Worm (Caenorhabditis elegans) whole organism, dauer: ENCODE data around the gene vav-1.

Source experiments
- unc-62 ChIP-seq: sonication (generic microtip); optimal IDR thresholded peaks from 2 replicates; lab custom pipeline; 2017; ENCODE audit warnings: missing biosample characterization, missing genetic modification reagents, missing genetic modification characterization

Gene vav-1

ce11 chrX:9232037-9232436 lies at the start of gene vav-1:
Gene vav-1, minus strand, starts transcription at chrX:9232137.
- no peak for TF ChIP-seq unc-62 (GFP tag; lab: Kevin White, UChicago)

DNA sequence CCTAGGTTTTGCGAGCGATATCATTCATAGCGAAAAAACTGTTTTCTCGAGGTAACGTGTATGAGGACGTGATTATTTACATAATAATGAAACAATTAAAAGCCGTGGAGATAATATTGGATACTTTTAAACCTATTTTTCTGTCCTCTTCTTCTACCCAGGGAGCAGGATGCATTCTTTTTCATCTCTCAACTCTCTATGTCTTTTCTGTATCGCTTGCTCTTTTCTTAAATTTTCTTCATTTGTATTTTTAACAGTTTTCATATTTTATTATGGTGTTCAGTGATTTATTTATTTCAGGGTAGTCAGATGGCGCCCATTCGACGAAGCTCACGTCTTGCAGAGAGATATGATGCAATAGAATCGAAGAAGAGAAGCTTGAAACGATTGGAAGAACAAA lies 46.7 kb upstream of the vav-1 start, which contains the start of gene B0416.4:
B0416.4 (plus strand) TSS at position 301 of the 400 bp plus-strand sequence.
- no peak for TF ChIP-seq unc-62 (GFP tag; lab: Kevin White, UChicago)

- no peak for TF ChIP-seq unc-62 (GFP tag; lab: Kevin White, UChicago)
Measured at ce11 chrX:9274574-9274973, 42.6 kb upstream of the vav-1 start, which contains the start of gene B0416.10. Gene B0416.10, minus strand, starts transcription at chrX:9274674.

- TF ChIP-seq unc-62 (GFP tag; lab: Kevin White, UChicago): no peak
Measured at ce11 chrX:9271886-9272285, 39.9 kb upstream of the vav-1 start.

ce11 chrX:9270753-9271152 lies 38.8 kb upstream of the vav-1 start, which contains the start of gene B0416.5:
Gene B0416.5, minus strand, starts transcription at chrX:9270853.
- TF ChIP-seq unc-62 (GFP tag; lab: Kevin White, UChicago): no peak

- no peak for TF ChIP-seq unc-62 (GFP tag; lab: Kevin White, UChicago)
Measured at ce11 chrX:9268373-9268772, 36.4 kb upstream of the vav-1 start.

DNA sequence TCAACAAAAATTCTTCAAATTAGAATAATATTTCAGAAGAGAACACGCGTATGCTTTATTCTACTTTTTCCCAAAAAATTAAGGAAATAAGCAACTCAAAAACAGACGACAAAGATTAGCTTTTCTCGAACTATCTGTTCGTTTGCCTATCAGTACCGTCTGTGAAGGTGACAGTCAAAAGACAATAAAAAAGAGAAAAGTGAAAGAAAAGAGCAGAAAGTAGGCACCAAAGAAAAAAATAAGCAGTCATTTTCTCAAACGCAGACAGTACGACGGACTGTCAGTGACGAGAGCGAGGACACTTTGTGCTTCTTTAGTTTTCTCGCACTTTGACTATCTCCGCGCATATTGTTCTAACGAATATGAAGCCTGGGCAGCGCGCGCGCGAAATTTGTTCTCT lies 34.6 kb upstream of the vav-1 start:
- no peak for TF ChIP-seq unc-62 (GFP tag; lab: Kevin White, UChicago)

ce11 chrX:9264636-9265035 lies 32.7 kb upstream of the vav-1 start:
- no peak for TF ChIP-seq unc-62 (GFP tag; lab: Kevin White, UChicago)

DNA sequence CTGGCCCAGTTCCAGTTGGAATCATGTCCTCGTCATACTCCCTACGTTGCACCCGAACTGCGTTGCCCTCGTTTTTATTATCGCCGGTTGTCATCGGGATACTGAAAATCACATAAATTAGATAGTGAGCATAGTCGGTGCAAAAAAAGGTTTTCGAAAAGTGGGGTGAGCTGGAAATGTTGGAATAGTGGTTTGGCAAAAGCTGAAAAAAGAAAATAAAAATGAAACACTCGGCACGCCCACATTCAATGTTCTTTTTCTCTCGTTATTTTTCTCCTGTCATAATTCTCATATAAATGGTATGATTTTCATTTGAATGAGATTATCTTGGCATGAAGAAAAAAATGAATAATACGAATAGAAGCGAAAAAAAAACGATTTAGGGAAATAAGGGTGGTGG lies 32.3 kb upstream of the vav-1 start, which contains the start of gene F18G5.6:
F18G5.6 (minus strand) TSS at position 101 of the 400 bp plus-strand sequence.
- no peak for TF ChIP-seq unc-62 (GFP tag; lab: Kevin White, UChicago)

DNA sequence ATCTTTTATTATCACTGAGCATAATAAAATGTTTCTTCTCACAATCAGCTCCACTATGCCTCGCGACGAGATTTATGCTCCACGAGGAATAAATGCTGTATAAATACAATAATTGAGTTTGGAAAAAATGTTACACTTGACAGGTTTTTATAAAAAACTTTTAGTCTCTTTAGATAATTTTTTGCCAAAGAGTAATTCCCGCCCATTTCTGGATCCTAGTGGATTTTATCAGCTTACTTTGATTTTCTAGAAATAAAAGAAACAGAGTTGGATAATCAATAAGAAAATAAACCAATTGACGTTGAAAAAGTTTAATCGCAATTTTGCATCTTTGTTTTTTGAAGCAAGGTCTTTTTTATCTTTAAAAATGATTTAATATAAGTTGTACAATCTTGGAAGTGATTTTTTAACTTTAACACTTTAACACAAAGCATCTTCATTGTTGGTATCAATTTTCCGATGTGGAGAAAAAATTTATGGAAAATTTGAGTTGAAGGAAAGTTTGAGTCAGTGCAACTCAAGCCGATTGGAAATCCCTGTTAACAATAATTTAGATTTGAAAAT lies 29.8 kb upstream of the vav-1 start:
- TF ChIP-seq unc-62 (GFP tag; lab: Kevin White, UChicago): no peak

DNA sequence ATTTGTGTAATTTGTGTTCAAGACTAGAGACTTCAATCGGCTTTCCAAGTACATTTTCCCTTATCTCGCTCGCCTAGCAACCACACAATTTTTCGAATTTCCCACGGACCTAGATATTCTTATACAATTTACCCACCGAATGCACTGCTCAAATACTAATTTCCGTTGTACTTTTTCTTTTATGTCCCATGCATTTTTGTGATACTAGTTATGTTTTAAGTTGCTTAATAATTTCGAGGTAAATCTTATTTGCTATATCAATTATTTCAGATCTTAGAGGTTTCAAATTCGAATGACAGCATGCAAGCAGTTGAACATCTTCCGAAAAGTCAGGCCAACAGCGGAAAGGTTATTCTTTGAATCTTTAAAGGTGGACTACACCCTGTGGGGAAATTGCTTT lies 27.6 kb upstream of the vav-1 start, which contains the start of gene F18G5.1:
F18G5.1 (plus strand) TSS at position 301 of the 400 bp plus-strand sequence.
- TF ChIP-seq unc-62 (GFP tag; lab: Kevin White, UChicago): no peak

DNA sequence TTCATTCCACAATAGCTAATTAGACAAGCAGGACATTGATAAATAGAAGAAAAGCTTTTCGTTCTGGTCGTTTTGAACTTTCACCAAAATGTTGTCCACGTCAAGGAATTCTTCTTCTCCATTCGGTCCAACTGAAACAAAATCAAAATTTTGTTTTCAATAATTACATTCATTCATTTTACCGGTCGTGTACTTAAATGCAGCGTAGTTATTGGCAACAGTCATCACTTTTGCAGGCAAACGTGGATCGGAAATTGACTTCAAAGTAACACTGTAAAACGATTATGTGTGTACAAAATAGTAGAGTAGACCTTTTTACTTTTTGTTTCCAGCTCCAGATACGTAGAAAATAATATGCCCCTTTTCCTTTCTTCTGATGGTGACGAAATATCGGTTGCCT lies 24.1 kb upstream of the vav-1 start:
- no peak for TF ChIP-seq unc-62 (GFP tag; lab: Kevin White, UChicago)

- TF ChIP-seq unc-62 (GFP tag; lab: Kevin White, UChicago): no peak
Measured at ce11 chrX:9251488-9251887, 19.6 kb upstream of the vav-1 start, which contains the start of gene pes-8. Gene pes-8, plus strand, starts transcription at chrX:9251788.

- no peak for TF ChIP-seq unc-62 (GFP tag; lab: Kevin White, UChicago)
Measured at ce11 chrX:9248083-9248805, 16.3 kb upstream of the vav-1 start.

ce11 chrX:9246625-9247024 lies 14.7 kb upstream of the vav-1 start:
- TF ChIP-seq unc-62 (GFP tag; lab: Kevin White, UChicago): no peak

DNA sequence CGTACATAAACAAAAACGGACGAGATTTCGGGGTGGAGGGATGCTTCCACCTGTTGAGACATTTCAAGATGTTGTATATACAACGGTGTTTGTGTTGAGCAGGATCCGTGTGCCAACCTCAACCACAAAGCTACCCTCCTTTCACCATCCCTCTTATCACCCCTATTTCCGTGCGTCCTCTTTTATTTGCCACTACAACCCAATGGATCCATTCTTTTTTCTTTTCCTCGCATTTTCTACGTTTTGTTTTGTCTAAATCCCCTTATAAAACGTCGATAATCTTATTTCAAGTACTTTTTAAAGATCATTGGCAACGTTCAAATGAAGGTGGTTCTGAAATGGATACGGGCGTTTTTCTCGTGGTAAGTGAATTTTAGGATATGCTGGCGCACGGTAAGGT lies 11.3 kb upstream of the vav-1 start, which contains the start of gene gpa-12:
gpa-12 (plus strand) TSS at position 301 of the 400 bp plus-strand sequence.
- no peak for TF ChIP-seq unc-62 (GFP tag; lab: Kevin White, UChicago)
